Worm (Caenorhabditis elegans) whole organism, L3 larva: ENCODE measurements around the gene T04A6.2.

Experiments used
- ceh-16 ChIP-seq: sonication (generic microtip); optimal IDR thresholded peaks from 2 replicates; lab custom pipeline; 2017; ENCODE audit warnings: missing biosample characterization, missing genetic modification characterization
- elt-1 ChIP-seq: fragments of 150-350 bp; optimal IDR thresholded peaks from 2 replicates; lab custom pipeline; 2014; ENCODE audit warnings: missing biosample characterization, missing genetic modification characterization
- elt-2 ChIP-seq: sonication (generic microtip); optimal IDR thresholded peaks from 2 replicates; lab custom pipeline; 2016; ENCODE audit warnings: missing genetic modification reagents, mild to moderate bottlenecking, missing genetic modification characterization, missing compliant biosample characterization
- fkh-2 ChIP-seq: fragments of 150-350 bp; optimal IDR thresholded peaks from 2 replicates; lab custom pipeline; 2014; ENCODE audit warnings: missing biosample characterization, missing genetic modification reagents, missing genetic modification characterization
- nhr-76 ChIP-seq: fragments of 150-350 bp; sonication (generic microtip); optimal IDR thresholded peaks from 5 replicates; lab custom pipeline; 2014; ENCODE audit warnings: missing biosample characterization, missing genetic modification characterization
- sea-2 ChIP-seq: fragments of 150-350 bp; sonication (generic microtip); optimal IDR thresholded peaks from 4 replicates; lab custom pipeline; 2014; ENCODE audit warnings: missing biosample characterization, missing genetic modification reagents, missing genetic modification characterization
- snpc-4 ChIP-seq: fragments of 150-350 bp; optimal IDR thresholded peaks from 2 replicates; lab custom pipeline; 2014; ENCODE audit warnings: missing biosample characterization, missing genetic modification characterization
- ztf-11 ChIP-seq: fragments of 150-350 bp; optimal IDR thresholded peaks from 2 replicates; lab custom pipeline; 2014; ENCODE audit warnings: missing biosample characterization, missing genetic modification characterization
- ztf-4 ChIP-seq: fragments of 150-350 bp; optimal IDR thresholded peaks from 2 replicates; lab custom pipeline; 2014; ENCODE audit warnings: missing biosample characterization, missing genetic modification characterization

DNA sequence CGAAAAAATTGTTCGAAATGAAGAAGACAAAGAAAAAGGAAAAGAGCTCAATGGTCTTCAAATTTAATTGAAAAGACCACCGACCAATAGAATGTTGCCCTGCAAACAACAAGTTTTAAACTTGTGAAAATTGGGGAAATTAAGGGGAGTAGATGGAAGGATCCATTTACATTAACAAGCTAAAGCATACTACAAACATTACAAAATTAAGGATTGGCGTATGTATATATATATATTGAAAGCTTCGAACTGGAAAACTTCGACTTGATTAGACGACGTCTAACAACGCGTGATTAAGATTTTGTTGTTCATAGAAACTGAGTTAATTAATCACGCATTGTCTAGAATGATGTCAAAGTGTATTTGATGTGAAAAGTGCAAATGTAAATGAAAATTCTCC is 26.4 kb upstream of the T04A6.2 start, which contains the start of gene R13A5.15:
- TF ChIP-seq ceh-16: no peak
- no peak for TF ChIP-seq snpc-4 (tag; lab: Kevin White, UChicago)
- TF ChIP-seq elt-2 (tag; lab: Kevin White, UChicago): no peak
- TF ChIP-seq fkh-2 (tag; lab: Kevin White, UChicago): no peak
- TF ChIP-seq ztf-4: no peak
- TF ChIP-seq elt-1 (tag; lab: Kevin White, UChicago): no peak
- TF ChIP-seq nhr-76 (tag; lab: Kevin White, UChicago): no peak
- TF ChIP-seq sea-2 (GFP tag; lab: Kevin White, UChicago): no peak
- no peak for TF ChIP-seq ztf-11
